Worm (Caenorhabditis elegans) whole organism, early embryonic: ENCODE data around the gene grk-1.

Experiments used
- B0310.2 ChIP-seq: sonication (generic microtip); optimal IDR thresholded peaks from 2 replicates; lab custom pipeline; 2016; ENCODE audit warnings: mild to moderate bottlenecking, missing genetic modification characterization, missing compliant biosample characterization
- ama-1 ChIP-seq: fragments of 150-350 bp; optimal IDR thresholded peaks from 2 replicates; lab custom pipeline; 2014
- hmbx-1 ChIP-seq: sonication (generic microtip); optimal IDR thresholded peaks from 2 replicates; lab custom pipeline; 2016; ENCODE audit warnings: mild to moderate bottlenecking, missing genetic modification characterization, missing compliant biosample characterization
- hmg-4 ChIP-seq: fragments of 200-800 bp; sonication (Bioruptor generic); optimal IDR thresholded peaks from 2 replicates; lab custom pipeline; 2018; ENCODE audit warnings: mild to moderate bottlenecking, missing genetic modification characterization, missing compliant biosample characterization
- scrt-1 ChIP-seq: fragments of 200-800 bp; sonication (Bioruptor generic); IDR thresholded peaks from 2 replicates; pipeline ENCODE4 v1.3.6; 2022; ENCODE audit warnings: missing genetic modification characterization, missing compliant biosample characterization
- tbx-11 ChIP-seq: fragments of 200-800 bp; sonication (Bioruptor generic); IDR thresholded peaks from 2 replicates; pipeline ENCODE4 v1.3.6; 2022; ENCODE audit warnings: missing genetic modification characterization, missing compliant biosample characterization
- tra-4 ChIP-seq: sonication (generic microtip); optimal IDR thresholded peaks from 2 replicates; lab custom pipeline; 2017; ENCODE audit warnings: missing genetic modification characterization, missing compliant biosample characterization

DNA sequence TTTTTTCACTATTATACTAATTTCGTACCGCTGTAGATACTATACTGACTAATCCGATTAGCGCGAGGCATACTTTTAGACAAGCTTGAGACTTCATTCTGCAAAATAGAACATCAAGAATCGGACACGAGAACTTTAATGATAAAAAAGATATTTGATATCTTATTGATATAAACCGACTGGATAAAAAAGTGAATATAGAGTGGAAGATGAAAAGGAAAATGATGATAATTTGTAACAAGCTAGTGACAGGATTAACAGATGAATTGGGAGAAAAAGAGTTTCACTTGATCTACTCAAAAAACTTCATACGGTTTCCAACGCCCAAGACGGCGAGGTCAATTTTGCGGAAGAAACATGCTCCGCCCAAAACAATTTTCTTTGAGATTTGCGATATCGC lies 50.0 kb downstream of the grk-1 start, which contains the start of gene nas-37:
- TF ChIP-seq B0310.2 (tag; lab: Kevin White, UChicago): no peak
- TF ChIP-seq hmg-4 (GFP tag; lab: Kevin White, UChicago): no peak
- no peak for TF ChIP-seq ama-1 (lab: Kevin White, UChicago)
- TF ChIP-seq hmbx-1 (tag; lab: Kevin White, UChicago): no peak
- TF ChIP-seq tbx-11 (GFP tag; lab: Robert Waterston, UW): no peak
- no peak for TF ChIP-seq scrt-1
- no peak for TF ChIP-seq tra-4 (tag; lab: Kevin White, UChicago)
